Fruit fly (Drosophila melanogaster) whole organism, embryonic: ENCODE measurements around the gene CG6055.

Experiments
- Atf-2 ChIP-seq: fragments of 200-800 bp; sonication (Bioruptor generic); optimal IDR thresholded peaks from 2 replicates; lab custom pipeline; 2016; ENCODE audit warnings: missing biosample characterization, missing genetic modification characterization
- CG10321 ChIP-seq: fragments of 200-800 bp; sonication (Bioruptor generic); IDR thresholded peaks from 2 replicates; pipeline ENCODE4 v1.3.6; 2022; ENCODE audit warnings: missing biosample characterization, missing genetic modification characterization
- CG10654 ChIP-seq: fragments of 200-800 bp; sonication (Bioruptor generic); optimal IDR thresholded peaks from 2 replicates; lab custom pipeline; 2016; ENCODE audit warnings: missing biosample characterization, missing genetic modification characterization
- CG12236 ChIP-seq: fragments of 200-800 bp; sonication (Bioruptor generic); optimal IDR thresholded peaks from 2 replicates; lab custom pipeline; 2016; ENCODE audit warnings: missing biosample characterization, missing genetic modification characterization
- CG12659 ChIP-seq: fragments of 200-800 bp; sonication (Bioruptor generic); optimal IDR thresholded peaks from 3 replicates; lab custom pipeline; 2017; ENCODE audit warnings: mild to moderate bottlenecking, missing biosample characterization, missing genetic modification reagents, missing genetic modification characterization
- CG13123 ChIP-seq: fragments of 200-800 bp; sonication (Bioruptor generic); optimal IDR thresholded peaks from 2 replicates; lab custom pipeline; 2016; ENCODE audit warnings: missing biosample characterization, missing genetic modification characterization
- CG14965 ChIP-seq: fragments of 200-800 bp; sonication (Bioruptor generic); optimal IDR thresholded peaks from 2 replicates; lab custom pipeline; 2016; ENCODE audit warnings: missing biosample characterization, missing genetic modification characterization, borderline replicate concordance
- CG15514 ChIP-seq: fragments of 200-800 bp; sonication (Bioruptor generic); optimal IDR thresholded peaks from 3 replicates; lab custom pipeline; 2017; ENCODE audit warnings: missing biosample characterization, missing genetic modification characterization, mild to moderate bottlenecking, moderate library complexity, missing genetic modification reagents
- CG17359 ChIP-seq: fragments of 200-800 bp; sonication (Bioruptor generic); optimal IDR thresholded peaks from 3 replicates; lab custom pipeline; 2018; ENCODE audit warnings: missing biosample characterization, mild to moderate bottlenecking, missing genetic modification characterization, moderate library complexity
- CG17912 ChIP-seq: fragments of 200-800 bp; sonication (Bioruptor generic); optimal IDR thresholded peaks from 2 replicates; lab custom pipeline; 2018; ENCODE audit warnings: missing biosample characterization, mild to moderate bottlenecking, missing genetic modification characterization
- CG2116 ChIP-seq: fragments of 200-800 bp; sonication (Bioruptor generic); optimal IDR thresholded peaks from 3 replicates; lab custom pipeline; 2018; ENCODE audit warnings: missing biosample characterization, mild to moderate bottlenecking, missing genetic modification characterization
- CG2889 ChIP-seq: fragments of 200-800 bp; sonication (Bioruptor generic); IDR thresholded peaks from 3 replicates; pipeline ENCODE4 v1.3.6; 2022; ENCODE audit warnings: missing biosample characterization, missing genetic modification characterization
- CG32532 ChIP-seq: fragments of 200-800 bp; sonication (Bioruptor generic); IDR thresholded peaks from 2 replicates; pipeline ENCODE4 v1.3.6; 2022; ENCODE audit warnings: missing biosample characterization, missing genetic modification characterization
- CG34224 ChIP-seq: fragments of 200-800 bp; sonication (Bioruptor generic); IDR thresholded peaks from 3 replicates; pipeline ENCODE4 v1.3.6; 2022; ENCODE audit warnings: missing biosample characterization, missing genetic modification characterization; ENCODE audit not compliant: partially characterized antibody
- CG4617 ChIP-seq: fragments of 200-800 bp; sonication (Bioruptor generic); optimal IDR thresholded peaks from 3 replicates; lab custom pipeline; 2016; ENCODE audit warnings: missing biosample characterization, missing genetic modification characterization, borderline replicate concordance
- CG4730 ChIP-seq: fragments of 200-800 bp; sonication (Bioruptor generic); IDR thresholded peaks from 2 replicates; pipeline ENCODE4 v1.3.6; 2022; ENCODE audit warnings: missing biosample characterization, missing genetic modification characterization
- CG6683 ChIP-seq: fragments of 200-800 bp; sonication (Bioruptor generic); optimal IDR thresholded peaks from 2 replicates; lab custom pipeline; 2017; ENCODE audit warnings: missing biosample characterization, mild to moderate bottlenecking, missing genetic modification characterization, missing genetic modification reagents
- CG6689 ChIP-seq: fragments of 200-800 bp; sonication (Bioruptor generic); IDR thresholded peaks from 2 replicates; pipeline ENCODE4 v1.3.6; 2022; ENCODE audit warnings: missing biosample characterization, missing genetic modification characterization
- CG7357 ChIP-seq: fragments of 200-800 bp; sonication (Bioruptor generic); IDR thresholded peaks from 3 replicates; pipeline ENCODE4 v1.3.6; 2022; ENCODE audit warnings: missing biosample characterization, missing genetic modification characterization
- CG8924 ChIP-seq: fragments of 200-800 bp; optimal IDR thresholded peaks from 3 replicates; lab custom pipeline; 2019; ENCODE audit warnings: missing biosample characterization, mild to moderate bottlenecking, missing genetic modification characterization, moderate library complexity
- CG9215 ChIP-seq: fragments of 200-800 bp; sonication (Bioruptor generic); IDR thresholded peaks from 2 replicates; pipeline ENCODE4 v1.3.6; 2022; ENCODE audit warnings: missing biosample characterization, missing genetic modification characterization
- CG9817 ChIP-seq: fragments of 200-800 bp; sonication (Bioruptor generic); optimal IDR thresholded peaks from 2 replicates; lab custom pipeline; 2018; ENCODE audit warnings: missing biosample characterization, mild to moderate bottlenecking, missing genetic modification characterization, moderate library complexity
- D19B ChIP-seq: fragments of 200-800 bp; sonication (Bioruptor generic); optimal IDR thresholded peaks from 2 replicates; lab custom pipeline; 2017; ENCODE audit warnings: missing biosample characterization, mild to moderate bottlenecking, missing genetic modification characterization
- Ets97D ChIP-seq: fragments of 200-800 bp; sonication (Bioruptor generic); optimal IDR thresholded peaks from 3 replicates; lab custom pipeline; 2016; ENCODE audit warnings: missing biosample characterization, missing genetic modification characterization
- Max ChIP-seq: fragments of 200-800 bp; sonication (Bioruptor generic); optimal IDR thresholded peaks from 2 replicates; lab custom pipeline; 2016; ENCODE audit warnings: missing biosample characterization, mild to moderate bottlenecking, missing genetic modification characterization
- NC2β ChIP-seq: fragments of 200-800 bp; sonication (Bioruptor generic); optimal IDR thresholded peaks from 2 replicates; lab custom pipeline; 2016; ENCODE audit warnings: missing biosample characterization, missing genetic modification characterization
- Oli ChIP-seq: fragments of 200-800 bp; sonication (Bioruptor generic); optimal IDR thresholded peaks from 2 replicates; lab custom pipeline; 2018; ENCODE audit warnings: missing biosample characterization, mild to moderate bottlenecking, missing genetic modification characterization, moderate library complexity
- TFAM ChIP-seq: fragments of 200-800 bp; sonication (Bioruptor generic); optimal IDR thresholded peaks from 2 replicates; lab custom pipeline; 2017; ENCODE audit warnings: missing biosample characterization, missing genetic modification characterization, inconsistent platforms
- al ChIP-seq: fragments of 200-800 bp; sonication (Bioruptor generic); IDR thresholded peaks from 2 replicates; pipeline ENCODE4 v1.3.6; 2022; ENCODE audit warnings: missing biosample characterization, missing genetic modification characterization
- aop ChIP-seq: fragments of 200-800 bp; sonication (Bioruptor generic); IDR thresholded peaks from 2 replicates; pipeline ENCODE4 v1.3.6; 2022; ENCODE audit warnings: missing biosample characterization, missing genetic modification characterization
- ash1 ChIP-seq: fragments of 200-800 bp; sonication (Bioruptor generic); optimal IDR thresholded peaks from 2 replicates; lab custom pipeline; 2018; ENCODE audit warnings: missing biosample characterization, mild to moderate bottlenecking, missing genetic modification characterization
- cato ChIP-seq: fragments of 200-800 bp; sonication (Bioruptor generic); optimal IDR thresholded peaks from 2 replicates; lab custom pipeline; 2016; ENCODE audit warnings: missing biosample characterization, missing genetic modification characterization, borderline replicate concordance
- danr ChIP-seq: fragments of 200-800 bp; sonication (Bioruptor generic); IDR thresholded peaks from 2 replicates; pipeline ENCODE4 v1.3.6; 2022; ENCODE audit warnings: missing biosample characterization, missing genetic modification characterization
- esg ChIP-seq: fragments of 200-800 bp; sonication (Bioruptor generic); conservative IDR thresholded peaks from 2 replicates; pipeline ENCODE4 v1.3.6; 2022; ENCODE audit warnings: missing biosample characterization, missing genetic modification characterization
- exex ChIP-seq: fragments of 200-800 bp; sonication (Bioruptor generic); optimal IDR thresholded peaks from 4 replicates; lab custom pipeline; 2018; ENCODE audit warnings: missing biosample characterization, mild to moderate bottlenecking, missing genetic modification characterization, moderate library complexity
- fd64A ChIP-seq: fragments of 200-800 bp; sonication (Bioruptor generic); optimal IDR thresholded peaks from 3 replicates; lab custom pipeline; 2018; ENCODE audit warnings: missing biosample characterization, mild to moderate bottlenecking, missing genetic modification characterization
- ind ChIP-seq: fragments of 200-800 bp; sonication (Bioruptor generic); optimal IDR thresholded peaks from 3 replicates; lab custom pipeline; 2016; ENCODE audit warnings: missing biosample characterization, missing genetic modification characterization
- klu ChIP-seq: fragments of 200-800 bp; sonication (Bioruptor generic); IDR thresholded peaks from 2 replicates; pipeline ENCODE4 v1.3.6; 2022; ENCODE audit warnings: missing biosample characterization, missing genetic modification characterization
- lab ChIP-seq: fragments of 200-800 bp; sonication (Bioruptor generic); optimal IDR thresholded peaks from 3 replicates; lab custom pipeline; 2017; ENCODE audit warnings: missing biosample characterization, missing genetic modification characterization, mild to moderate bottlenecking, moderate library complexity, missing genetic modification reagents
- lilli ChIP-seq: fragments of 200-800 bp; sonication (Bioruptor generic); optimal IDR thresholded peaks from 3 replicates; lab custom pipeline; 2016; ENCODE audit warnings: missing biosample characterization, missing genetic modification characterization
- pros ChIP-seq: fragments of 200-800 bp; sonication (Bioruptor generic); optimal IDR thresholded peaks from 3 replicates; lab custom pipeline; 2019; ENCODE audit warnings: missing biosample characterization, mild to moderate bottlenecking, missing genetic modification characterization, moderate library complexity
- salm ChIP-seq: fragments of 200-800 bp; sonication (Bioruptor generic); optimal IDR thresholded peaks from 2 replicates; lab custom pipeline; 2018; ENCODE audit warnings: missing biosample characterization, mild to moderate bottlenecking, missing genetic modification characterization
- sc ChIP-seq, 3 experiments: fragments of >200 bp in 2 of 3; fragments of 200-800 bp in 1 of 3; sonication (Bioruptor generic) in 1 of 3; optimal IDR thresholded peaks; 2 replicates in 2 of 3; 3 replicates in 1 of 3; lab custom pipeline; 2017; ENCODE audit warnings: mild to moderate bottlenecking in 1 of 3, missing biosample characterization in 1 of 3, missing genetic modification characterization in 1 of 3, missing genetic modification reagents in 1 of 3
- sug ChIP-seq: fragments of 200-800 bp; optimal IDR thresholded peaks from 2 replicates; lab custom pipeline; 2019; ENCODE audit warnings: missing biosample characterization, mild to moderate bottlenecking, missing genetic modification characterization, moderate library complexity
- tx ChIP-seq: fragments of 200-800 bp; sonication (Bioruptor generic); optimal IDR thresholded peaks from 2 replicates; lab custom pipeline; 2016; ENCODE audit warnings: missing biosample characterization, missing genetic modification characterization
- vvl ChIP-seq: fragments of 200-800 bp; sonication (Bioruptor generic); IDR thresholded peaks from 2 replicates; pipeline ENCODE4 v1.3.6; 2022; ENCODE audit warnings: missing biosample characterization, missing genetic modification characterization
- yki ChIP-seq: fragments of >200 bp; optimal IDR thresholded peaks from 3 replicates; lab custom pipeline; 2018
- zfh2 ChIP-seq: fragments of 200-800 bp; sonication (Bioruptor generic); optimal IDR thresholded peaks from 2 replicates; lab custom pipeline; 2016; ENCODE audit warnings: missing biosample characterization, missing genetic modification characterization

Gene CG6055

DNA sequence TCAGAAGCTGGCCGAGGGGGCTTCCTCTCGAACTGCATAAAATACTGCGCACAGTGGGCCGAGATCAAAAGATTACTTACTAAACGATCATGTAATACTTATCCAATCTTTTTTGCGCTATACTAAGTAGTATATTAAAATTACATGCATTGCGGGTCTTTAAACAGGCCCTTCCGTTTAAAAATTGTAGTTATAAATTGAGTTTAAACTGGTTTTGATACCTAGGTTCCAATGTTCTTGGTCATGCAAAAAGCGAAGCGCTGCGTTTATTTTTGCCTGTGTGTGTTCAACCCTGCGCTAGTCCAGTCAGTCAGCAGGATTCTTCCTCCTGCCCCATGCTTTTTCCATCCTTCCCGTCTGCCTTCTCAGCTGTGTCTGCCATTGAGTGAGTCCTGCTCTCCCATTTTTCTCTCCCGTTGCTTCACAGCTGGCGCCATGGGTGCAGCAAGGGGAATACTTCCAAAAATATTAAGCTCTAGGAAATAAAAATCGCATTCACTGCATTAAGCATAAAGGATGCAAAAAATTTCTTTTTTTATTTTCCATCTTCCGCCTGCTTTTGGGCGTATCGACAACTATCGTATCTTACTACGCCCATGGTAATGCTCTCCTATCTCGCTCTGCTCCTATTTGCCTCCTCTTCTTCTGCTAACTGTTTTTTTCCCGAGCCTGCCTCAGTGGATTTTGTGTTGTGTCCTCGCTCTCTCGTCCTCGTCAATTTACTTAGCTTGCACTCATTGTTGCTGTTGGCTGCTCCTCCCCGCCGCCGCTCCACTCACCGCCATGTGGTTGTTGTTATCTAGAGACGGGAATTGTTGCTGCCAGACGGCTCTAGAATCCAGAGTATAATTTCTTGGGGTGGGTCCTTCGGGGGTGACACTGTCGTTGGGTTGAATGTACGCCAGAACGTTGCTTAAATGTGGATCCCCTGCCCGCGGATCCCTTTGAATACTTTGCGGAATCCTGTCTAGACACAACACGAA is 45.7 kb upstream of the CG6055 start (continued):
- TF ChIP-seq sc (optimal IDR thresholded peaks at IDR 0.05; lab: Kevin White, UChicago): no peak
- TF ChIP-seq sc (GFP tag; optimal IDR thresholded peaks at IDR 0.05; lab: Kevin White, UChicago): no peak
- TF ChIP-seq CG12236 (GFP tag; lab: Kevin White, UChicago): no peak
- peak; percentile 68 for TF ChIP-seq tx (GFP tag; lab: Kevin White, UChicago)
- peak; percentile 67 for TF ChIP-seq al (GFP tag; lab: Robert Waterston, UW)
- TF ChIP-seq CG34224 (GFP tag; lab: Robert Waterston, UW): no peak
- TF ChIP-seq CG8924 (tag; lab: Kevin White, UChicago): peak; percentile 52
- peak; percentile 55; the same call in 1 of the 2 replicates for TF ChIP-seq esg (GFP tag; lab: Robert Waterston, UW)
- no peak; the same call in 1 of the 2 replicates for TF ChIP-seq CG4730 (GFP tag; lab: Robert Waterston, UW)
- peak; percentile 62 for TF ChIP-seq CG15514
- TF ChIP-seq fd64A (GFP tag; lab: Kevin White, UChicago): no peak
- TF ChIP-seq CG12659 (GFP tag; lab: Kevin White, UChicago): peak; percentile 62
- peak; percentile 37; the same call in 1 of the 2 replicates for TF ChIP-seq danr (GFP tag; lab: Robert Waterston, UW)
- TF ChIP-seq lilli (GFP tag; lab: Kevin White, UChicago): peak; percentile 90
- TF ChIP-seq klu: peak; percentile 74
- TF ChIP-seq CG9817: peak; percentile 50
- no peak for TF ChIP-seq TFAM
- TF ChIP-seq CG10654 (GFP tag; lab: Kevin White, UChicago): no peak
- peak; percentile 52 for TF ChIP-seq CG6689 (GFP tag; lab: Robert Waterston, UW)
- peak; percentile 41 for TF ChIP-seq Atf-2
- TF ChIP-seq salm (tag; lab: Kevin White, UChicago): no peak
- TF ChIP-seq CG2889 (GFP tag; lab: Robert Waterston, UW): peak; percentile 59; the same call in 1 of the 3 replicates
- TF ChIP-seq pros: no peak
- TF ChIP-seq yki (lab: Kevin White, UChicago): no peak
- TF ChIP-seq Max (GFP tag; lab: Kevin White, UChicago): no peak
- no peak for TF ChIP-seq CG10321 (GFP tag; lab: Robert Waterston, UW)
- peak; percentile 71 for TF ChIP-seq CG9215
- no peak for TF ChIP-seq CG17912 (GFP tag; lab: Kevin White, UChicago)
- TF ChIP-seq aop (GFP tag; lab: Robert Waterston, UW): no peak
- TF ChIP-seq zfh2 (GFP tag; lab: Kevin White, UChicago): peak; percentile 82
- TF ChIP-seq CG4617 (GFP tag; lab: Kevin White, UChicago): peak; percentile 5
- TF ChIP-seq CG2116: peak; percentile 7
- peak; percentile 42 for TF ChIP-seq cato (GFP tag; lab: Kevin White, UChicago)
- peak; percentile 87 for TF ChIP-seq lab (GFP tag; lab: Kevin White, UChicago)
- no peak for TF ChIP-seq Ets97D
- TF ChIP-seq NC2β (GFP tag; lab: Kevin White, UChicago): peak; percentile 66
- TF ChIP-seq CG6683 (GFP tag; lab: Kevin White, UChicago): peak; percentile 29
- TF ChIP-seq vvl (GFP tag; lab: Robert Waterston, UW): peak; percentile 69
- TF ChIP-seq D19B (GFP tag; lab: Kevin White, UChicago): peak; percentile 54
- no peak for TF ChIP-seq CG14965 (GFP tag; lab: Kevin White, UChicago)
- TF ChIP-seq ash1 (GFP tag; lab: Kevin White, UChicago): no peak
- peak; percentile 65; the same call in 2 of the 3 replicates for TF ChIP-seq CG7357 (GFP tag; lab: Robert Waterston, UW)
- TF ChIP-seq exex (tag; lab: Kevin White, UChicago): peak; percentile 1
- no peak for TF ChIP-seq CG13123 (GFP tag; lab: Kevin White, UChicago)
- peak; percentile 49 for TF ChIP-seq CG17359 (tag; lab: Kevin White, UChicago)
- no peak for TF ChIP-seq sug (tag; lab: Kevin White, UChicago)
- peak; percentile 67 for TF ChIP-seq ind (GFP tag; lab: Kevin White, UChicago)
- peak; percentile 50 for TF ChIP-seq Oli (tag; lab: Kevin White, UChicago)
- peak; percentile 87 for TF ChIP-seq CG32532 (GFP tag; lab: Robert Waterston, UW)
